Fruit fly (Drosophila melanogaster): ENCODE measurements around the gene TotC.

The TotC gene

dm6 chr3R:20830153-20830695, 42.6 kb upstream of the TotC start, which contains the start of gene Adss:
TSS of gene Adss (minus strand) at chr3R:20830580.
- no peak for TF ChIP-seq D1 (tag; optimal IDR thresholded peaks at IDR 0.05)
- peak; percentile 30; the same call in 1 of the 2 replicates for TF ChIP-seq CG12605 (GFP tag; IDR thresholded peaks at IDR 0.05)
- TF ChIP-seq CG10348 (GFP tag; IDR thresholded peaks at IDR 0.05): no peak
- TF ChIP-seq EcR (GFP tag; optimal IDR thresholded peaks at IDR 0.05): no peak
- TF ChIP-seq fd96Ca (GFP tag; IDR thresholded peaks at IDR 0.05): peak; percentile 36; the same call in 1 of the 3 replicates
- TF ChIP-seq CG4496 (GFP tag; IDR thresholded peaks at IDR 0.05): peak; percentile 57; the same call in 2 of the 3 replicates
- TF ChIP-seq CG14655 (GFP tag; optimal IDR thresholded peaks at IDR 0.05): no peak

dm6 chr3R:20830963-20831362, 41.8 kb upstream of the TotC start, which contains the start of gene CG31223:
TSS of gene CG31223 (plus strand) at chr3R:20831127.
- TF ChIP-seq gl (tag; optimal IDR thresholded peaks at IDR 0.05): no peak

dm6 chr3R:20832689-20833524, 39.9 kb upstream of the TotC start, which contains the start of gene Synd:
TSS of gene Synd (plus strand) at chr3R:20832799.
- no peak for TF ChIP-seq fd96Ca (GFP tag; IDR thresholded peaks at IDR 0.05)
- TF ChIP-seq Pif1B (GFP tag; optimal IDR thresholded peaks at IDR 0.05): peak; percentile 12
- 0 out of 2 replicates have a peak, but pooled peaks have one; percentile 17 for TF ChIP-seq CG12605 (GFP tag; IDR thresholded peaks at IDR 0.05)
- no peak for TF ChIP-seq CG17806 (tag; optimal IDR thresholded peaks at IDR 0.05)
- no peak for TF ChIP-seq CG9948 (tag; optimal IDR thresholded peaks at IDR 0.05)
- TF ChIP-seq CG32121 (GFP tag; IDR thresholded peaks at IDR 0.05): no peak
- peak; percentile 31 for TF ChIP-seq gl (tag; optimal IDR thresholded peaks at IDR 0.05)
- TF ChIP-seq EcR (GFP tag; optimal IDR thresholded peaks at IDR 0.05): peak; percentile 76
- TF ChIP-seq Ets98B (GFP tag; IDR thresholded peaks at IDR 0.05): peak; percentile 13; the same call in 1 of the 2 replicates
- no peak for TF ChIP-seq D1 (tag; optimal IDR thresholded peaks at IDR 0.05)
- no peak for TF ChIP-seq CG10348 (GFP tag; IDR thresholded peaks at IDR 0.05)
- peak; percentile 6 for TF ChIP-seq Snoo (tag; optimal IDR thresholded peaks at IDR 0.05)
- no peak for TF ChIP-seq CG8159 (tag; optimal IDR thresholded peaks at IDR 0.05)
- TF ChIP-seq CG8301 (tag; optimal IDR thresholded peaks at IDR 0.05): peak; percentile 34
- TF ChIP-seq Pif1A (GFP tag; optimal IDR thresholded peaks at IDR 0.05): peak; percentile 42
- peak; percentile 8 for TF ChIP-seq CG15710 (tag; optimal IDR thresholded peaks at IDR 0.05)
- peak; percentile 27 for TF ChIP-seq CG14655 (GFP tag; optimal IDR thresholded peaks at IDR 0.05)
- peak; percentile 48; the same call in 2 of the 3 replicates for TF ChIP-seq CG4496 (GFP tag; IDR thresholded peaks at IDR 0.05)

- TF ChIP-seq CG10348 (GFP tag; IDR thresholded peaks at IDR 0.05) (no peak), CG8159 (tag; optimal IDR thresholded peaks at IDR 0.05) (no peak), Pif1A (GFP tag; optimal IDR thresholded peaks at IDR 0.05) (peak; percentile 5), rn (GFP tag; IDR thresholded peaks at IDR 0.05) (no peak), CG14655 (GFP tag; optimal IDR thresholded peaks at IDR 0.05) (peak; percentile 5), CG17806 (tag; optimal IDR thresholded peaks at IDR 0.05) (no peak), CG15710 (tag; optimal IDR thresholded peaks at IDR 0.05) (peak; percentile 10), D1 (tag; optimal IDR thresholded peaks at IDR 0.05) (no peak), CG32121 (GFP tag; IDR thresholded peaks at IDR 0.05) (no peak), EcR (GFP tag; optimal IDR thresholded peaks at IDR 0.05) (no peak), gl (tag; optimal IDR thresholded peaks at IDR 0.05) (no peak), CG4496 (GFP tag; IDR thresholded peaks at IDR 0.05) (peak; percentile 63; the same call in 1 of the 3 replicates), fd96Ca (GFP tag; IDR thresholded peaks at IDR 0.05) (peak; percentile 21; the same call in 1 of the 3 replicates), CG34367 (tag; optimal IDR thresholded peaks at IDR 0.05) (no peak), Ets98B (GFP tag; IDR thresholded peaks at IDR 0.05) (peak; percentile 33), CG13204 (GFP tag; optimal IDR thresholded peaks at IDR 0.05) (no peak), Snoo (tag; optimal IDR thresholded peaks at IDR 0.05) (no peak), CG8301 (tag; optimal IDR thresholded peaks at IDR 0.05) (peak; percentile 12), Pif1B (GFP tag; optimal IDR thresholded peaks at IDR 0.05) (no peak), CG12605 (GFP tag; IDR thresholded peaks at IDR 0.05) (no peak), CG9948 (tag; optimal IDR thresholded peaks at IDR 0.05) (peak; percentile 3)
Measured at dm6 chr3R:20833664-20834063, 39.1 kb upstream of the TotC start.

dm6 chr3R:20834770-20835183, 38.0 kb upstream of the TotC start:
- TF ChIP-seq Pif1B (GFP tag; optimal IDR thresholded peaks at IDR 0.05): no peak
- TF ChIP-seq Pif1A (GFP tag; optimal IDR thresholded peaks at IDR 0.05): no peak
- TF ChIP-seq CG32121 (GFP tag; IDR thresholded peaks at IDR 0.05): no peak
- no peak for TF ChIP-seq EcR (GFP tag; optimal IDR thresholded peaks at IDR 0.05)
- no peak for TF ChIP-seq CG8301 (tag; optimal IDR thresholded peaks at IDR 0.05)
- no peak for TF ChIP-seq Snoo (tag; optimal IDR thresholded peaks at IDR 0.05)
- TF ChIP-seq CG14655 (GFP tag; optimal IDR thresholded peaks at IDR 0.05): no peak
- TF ChIP-seq CG12605 (GFP tag; IDR thresholded peaks at IDR 0.05): no peak

- TF ChIP-seq CG15710 (tag; optimal IDR thresholded peaks at IDR 0.05): no peak
- TF ChIP-seq Snoo (tag; optimal IDR thresholded peaks at IDR 0.05): peak; percentile 6
- peak; percentile 36 for TF ChIP-seq EcR (GFP tag; optimal IDR thresholded peaks at IDR 0.05)
- TF ChIP-seq CG8301 (tag; optimal IDR thresholded peaks at IDR 0.05): no peak
- no peak for TF ChIP-seq CG17806 (tag; optimal IDR thresholded peaks at IDR 0.05)
- no peak for TF ChIP-seq CG10348 (GFP tag; IDR thresholded peaks at IDR 0.05)
- no peak for TF ChIP-seq CG32121 (GFP tag; IDR thresholded peaks at IDR 0.05)
- TF ChIP-seq rn (GFP tag; IDR thresholded peaks at IDR 0.05): no peak
- no peak for TF ChIP-seq CG34367 (tag; optimal IDR thresholded peaks at IDR 0.05)
- no peak for TF ChIP-seq CG14655 (GFP tag; optimal IDR thresholded peaks at IDR 0.05)
- no peak for TF ChIP-seq CG12605 (GFP tag; IDR thresholded peaks at IDR 0.05)
- no peak for TF ChIP-seq Pif1A (GFP tag; optimal IDR thresholded peaks at IDR 0.05)
- peak; percentile 18 for TF ChIP-seq Pif1B (GFP tag; optimal IDR thresholded peaks at IDR 0.05)
- TF ChIP-seq CG8159 (tag; optimal IDR thresholded peaks at IDR 0.05): no peak
- no peak for TF ChIP-seq D1 (tag; optimal IDR thresholded peaks at IDR 0.05)
Measured at dm6 chr3R:20835531-20835930, 37.3 kb upstream of the TotC start.
